Fruit fly (Drosophila melanogaster) whole organism, prepupa: ENCODE data around the gene Nnf1b.

Experiments used
- Blimp-1 ChIP-seq: fragments of 200-800 bp; sonication (Bioruptor generic); optimal IDR thresholded peaks from 3 replicates; lab custom pipeline; 2017; ENCODE audit warnings: missing biosample characterization, missing genetic modification characterization, mild to moderate bottlenecking, moderate library complexity, missing genetic modification reagents
- CG10669 ChIP-seq: fragments of 200-800 bp; sonication (Bioruptor generic); optimal IDR thresholded peaks from 3 replicates; lab custom pipeline; 2018; ENCODE audit warnings: missing biosample characterization, mild to moderate bottlenecking, missing genetic modification characterization, moderate library complexity
- CG11294 ChIP-seq: fragments of 200-800 bp; sonication (Bioruptor generic); IDR thresholded peaks from 2 replicates; pipeline ENCODE4 v1.3.6; 2022; ENCODE audit warnings: missing biosample characterization, missing genetic modification characterization
- CG11902 ChIP-seq: fragments of 200-800 bp; sonication (Bioruptor generic); optimal IDR thresholded peaks from 3 replicates; lab custom pipeline; 2016; ENCODE audit warnings: missing biosample characterization, missing genetic modification characterization
- CG15336 ChIP-seq: fragments of 200-800 bp; sonication (Bioruptor generic); IDR thresholded peaks from 2 replicates; pipeline ENCODE4 v1.3.6; 2022; ENCODE audit warnings: missing biosample characterization, missing genetic modification characterization
- CG16779 ChIP-seq: fragments of 200-800 bp; sonication (Bioruptor generic); optimal IDR thresholded peaks from 3 replicates; lab custom pipeline; 2017; ENCODE audit warnings: missing biosample characterization, mild to moderate bottlenecking, missing genetic modification characterization
- CG3032 ChIP-seq: fragments of 200-800 bp; optimal IDR thresholded peaks from 2 replicates; lab custom pipeline; 2019; ENCODE audit warnings: missing biosample characterization, mild to moderate bottlenecking, missing genetic modification characterization, moderate library complexity
- CG31627 ChIP-seq: fragments of 200-800 bp; sonication (Bioruptor generic); optimal IDR thresholded peaks from 3 replicates; lab custom pipeline; 2016; ENCODE audit warnings: missing biosample characterization, missing genetic modification characterization
- CG32006 ChIP-seq: fragments of 200-800 bp; sonication (Bioruptor generic); optimal IDR thresholded peaks from 3 replicates; lab custom pipeline; 2017; ENCODE audit warnings: missing biosample characterization, mild to moderate bottlenecking, missing genetic modification characterization
- CG34406 ChIP-seq: fragments of 200-800 bp; sonication (Bioruptor generic); optimal IDR thresholded peaks from 3 replicates; lab custom pipeline; 2016; ENCODE audit warnings: missing biosample characterization, missing genetic modification characterization
- CG3919 ChIP-seq: fragments of 200-800 bp; sonication (Bioruptor generic); optimal IDR thresholded peaks from 3 replicates; lab custom pipeline; 2016; ENCODE audit warnings: missing biosample characterization, missing genetic modification characterization
- CG4318 ChIP-seq: fragments of 200-800 bp; sonication (Bioruptor generic); optimal IDR thresholded peaks from 3 replicates; lab custom pipeline; 2017; ENCODE audit warnings: missing biosample characterization, mild to moderate bottlenecking, missing genetic modification characterization
- CG6163 ChIP-seq: fragments of 200-800 bp; sonication (Bioruptor generic); IDR thresholded peaks from 3 replicates; pipeline ENCODE4 v1.3.6; 2022; ENCODE audit warnings: missing biosample characterization, missing genetic modification characterization
- CG6276 ChIP-seq: fragments of 200-800 bp; sonication (Bioruptor generic); optimal IDR thresholded peaks from 2 replicates; lab custom pipeline; 2017; ENCODE audit warnings: missing biosample characterization, mild to moderate bottlenecking, missing genetic modification characterization
- CG6792 ChIP-seq: fragments of 200-800 bp; sonication (Bioruptor generic); optimal IDR thresholded peaks from 3 replicates; lab custom pipeline; 2016; ENCODE audit warnings: missing biosample characterization, missing genetic modification characterization
- CG6808 ChIP-seq: fragments of 200-800 bp; sonication (Bioruptor generic); optimal IDR thresholded peaks from 3 replicates; lab custom pipeline; 2017; ENCODE audit warnings: missing biosample characterization, missing genetic modification characterization, mild to moderate bottlenecking, moderate library complexity, missing genetic modification reagents
- CG6854 ChIP-seq: fragments of 200-800 bp; sonication (Bioruptor generic); optimal IDR thresholded peaks from 2 replicates; lab custom pipeline; 2017; ENCODE audit warnings: missing biosample characterization, mild to moderate bottlenecking, missing genetic modification characterization
- CG7368 ChIP-seq: fragments of 200-800 bp; sonication (Bioruptor generic); optimal IDR thresholded peaks from 3 replicates; lab custom pipeline; 2016; ENCODE audit warnings: missing biosample characterization, missing genetic modification characterization
- CG8119 ChIP-seq: fragments of 200-800 bp; sonication (Bioruptor generic); IDR thresholded peaks from 3 replicates; pipeline ENCODE4 v1.3.6; 2022; ENCODE audit warnings: missing biosample characterization, missing genetic modification characterization
- CG8319 ChIP-seq: fragments of 200-800 bp; sonication (Bioruptor generic); optimal IDR thresholded peaks from 3 replicates; lab custom pipeline; 2016; ENCODE audit warnings: missing biosample characterization, missing genetic modification characterization
- CG8632 ChIP-seq: fragments of 200-800 bp; sonication (Bioruptor generic); optimal IDR thresholded peaks from 3 replicates; lab custom pipeline; 2016; ENCODE audit warnings: missing biosample characterization, missing genetic modification characterization
- CG9139 ChIP-seq: fragments of 200-800 bp; sonication (Bioruptor generic); optimal IDR thresholded peaks from 3 replicates; lab custom pipeline; 2017; ENCODE audit warnings: missing biosample characterization, mild to moderate bottlenecking, missing genetic modification characterization
- Eip75B ChIP-seq: fragments of 200-800 bp; sonication (Bioruptor generic); optimal IDR thresholded peaks from 3 replicates; lab custom pipeline; 2016; ENCODE audit warnings: missing biosample characterization, missing genetic modification characterization
- Eip78C ChIP-seq: fragments of 200-800 bp; sonication (Bioruptor generic); peaks from one replicate; lab custom pipeline; 2016; ENCODE audit warnings: missing biosample characterization, missing genetic modification characterization
- Gug ChIP-seq: fragments of 200-800 bp; sonication (Bioruptor generic); IDR thresholded peaks from 2 replicates; pipeline ENCODE4 v1.3.6; 2022; ENCODE audit warnings: missing biosample characterization, missing genetic modification characterization
- Hr39 ChIP-seq: fragments of 200-800 bp; sonication (Bioruptor generic); optimal IDR thresholded peaks from 2 replicates; lab custom pipeline; 2016; ENCODE audit warnings: missing biosample characterization, missing genetic modification characterization
- Lpt ChIP-seq: fragments of 200-800 bp; sonication (Bioruptor generic); optimal IDR thresholded peaks from 3 replicates; lab custom pipeline; 2016; ENCODE audit warnings: missing biosample characterization, missing genetic modification characterization
- Met ChIP-seq: fragments of 200-800 bp; sonication (Bioruptor generic); optimal IDR thresholded peaks from 3 replicates; lab custom pipeline; 2016; ENCODE audit warnings: missing biosample characterization, missing genetic modification characterization
- OdsH ChIP-seq: fragments of 200-800 bp; sonication (Bioruptor generic); optimal IDR thresholded peaks from 3 replicates; lab custom pipeline; 2016; ENCODE audit warnings: missing biosample characterization, missing genetic modification characterization
- Smox ChIP-seq: fragments of 200-800 bp; sonication (Bioruptor generic); optimal IDR thresholded peaks from 3 replicates; lab custom pipeline; 2016; ENCODE audit warnings: missing biosample characterization, missing genetic modification characterization
- Sox102F ChIP-seq: fragments of 200-800 bp; sonication (Bioruptor generic); optimal IDR thresholded peaks from 2 replicates; lab custom pipeline; 2016; ENCODE audit warnings: missing biosample characterization, mild to moderate bottlenecking, missing genetic modification characterization
- Sox14 ChIP-seq: fragments of 200-800 bp; sonication (Bioruptor generic); optimal IDR thresholded peaks from 3 replicates; lab custom pipeline; 2016; ENCODE audit warnings: missing biosample characterization, missing genetic modification characterization
- Sox15 ChIP-seq: fragments of 200-800 bp; sonication (Bioruptor generic); optimal IDR thresholded peaks from 3 replicates; lab custom pipeline; 2016; ENCODE audit warnings: missing biosample characterization, missing genetic modification characterization
- acj6 ChIP-seq: fragments of 200-800 bp; sonication (Bioruptor generic); optimal IDR thresholded peaks from 3 replicates; lab custom pipeline; 2016; ENCODE audit warnings: missing biosample characterization, missing genetic modification characterization
- dac ChIP-seq: fragments of 200-800 bp; sonication (Bioruptor generic); optimal IDR thresholded peaks from 2 replicates; lab custom pipeline; 2017; ENCODE audit warnings: missing biosample characterization, mild to moderate bottlenecking, missing genetic modification characterization
- dsx ChIP-seq: fragments of 200-800 bp; optimal IDR thresholded peaks from 3 replicates; lab custom pipeline; 2019; ENCODE audit warnings: missing biosample characterization, mild to moderate bottlenecking, missing genetic modification characterization, moderate library complexity; ENCODE audit not compliant: poor library complexity, severe bottlenecking
- eg ChIP-seq: fragments of 200-800 bp; sonication (Bioruptor generic); IDR thresholded peaks from 3 replicates; pipeline ENCODE4 v1.3.6; 2022; ENCODE audit warnings: missing biosample characterization, missing genetic modification characterization
- fd59A ChIP-seq: fragments of 200-800 bp; sonication (Bioruptor generic); optimal IDR thresholded peaks from 2 replicates; lab custom pipeline; 2017; ENCODE audit warnings: missing biosample characterization, mild to moderate bottlenecking, missing genetic modification characterization, missing genetic modification reagents
- fd85E ChIP-seq: fragments of 200-800 bp; sonication (Bioruptor generic); optimal IDR thresholded peaks from 3 replicates; lab custom pipeline; 2016; ENCODE audit warnings: missing biosample characterization, missing genetic modification characterization
- fkh ChIP-seq: fragments of 200-800 bp; sonication (Bioruptor generic); optimal IDR thresholded peaks from 3 replicates; lab custom pipeline; 2017; ENCODE audit warnings: missing biosample characterization, mild to moderate bottlenecking, missing genetic modification characterization, moderate library complexity
- lz ChIP-seq: fragments of 200-800 bp; sonication (Bioruptor generic); optimal IDR thresholded peaks from 3 replicates; lab custom pipeline; 2016; ENCODE audit warnings: missing biosample characterization, missing genetic modification characterization
- net ChIP-seq: fragments of 200-800 bp; sonication (Bioruptor generic); optimal IDR thresholded peaks from 3 replicates; lab custom pipeline; 2016; ENCODE audit warnings: missing biosample characterization, missing genetic modification characterization
- pdm3 ChIP-seq: fragments of 200-800 bp; sonication (Bioruptor generic); optimal IDR thresholded peaks from 3 replicates; lab custom pipeline; 2016; ENCODE audit warnings: missing biosample characterization, missing genetic modification characterization
- salr ChIP-seq, 2 experiments: fragments of 200-800 bp; sonication (Bioruptor generic); optimal IDR thresholded peaks; 3 replicates each; lab custom pipeline; 2016 to 2018; ENCODE audit warnings: missing biosample characterization in 2 of 2, missing genetic modification characterization in 2 of 2, mild to moderate bottlenecking in 1 of 2
- ss ChIP-seq, 2 experiments: fragments of 200-800 bp; sonication (Bioruptor generic); optimal IDR thresholded peaks; 2 replicates in 1 of 2; 3 replicates in 1 of 2; lab custom pipeline; 2017 to 2018; ENCODE audit warnings: mild to moderate bottlenecking in 2 of 2, missing biosample characterization in 2 of 2, missing genetic modification characterization in 2 of 2, moderate library complexity in 1 of 2
- svp ChIP-seq: fragments of 200-800 bp; sonication (Bioruptor generic); peaks from one replicate; lab custom pipeline; 2016; ENCODE audit warnings: missing biosample characterization, missing genetic modification characterization
- vri ChIP-seq: fragments of 200-800 bp; sonication (Bioruptor generic); optimal IDR thresholded peaks from 3 replicates; lab custom pipeline; 2016; ENCODE audit warnings: missing biosample characterization, mild to moderate bottlenecking, missing genetic modification characterization

Nnf1b gene

DNA sequence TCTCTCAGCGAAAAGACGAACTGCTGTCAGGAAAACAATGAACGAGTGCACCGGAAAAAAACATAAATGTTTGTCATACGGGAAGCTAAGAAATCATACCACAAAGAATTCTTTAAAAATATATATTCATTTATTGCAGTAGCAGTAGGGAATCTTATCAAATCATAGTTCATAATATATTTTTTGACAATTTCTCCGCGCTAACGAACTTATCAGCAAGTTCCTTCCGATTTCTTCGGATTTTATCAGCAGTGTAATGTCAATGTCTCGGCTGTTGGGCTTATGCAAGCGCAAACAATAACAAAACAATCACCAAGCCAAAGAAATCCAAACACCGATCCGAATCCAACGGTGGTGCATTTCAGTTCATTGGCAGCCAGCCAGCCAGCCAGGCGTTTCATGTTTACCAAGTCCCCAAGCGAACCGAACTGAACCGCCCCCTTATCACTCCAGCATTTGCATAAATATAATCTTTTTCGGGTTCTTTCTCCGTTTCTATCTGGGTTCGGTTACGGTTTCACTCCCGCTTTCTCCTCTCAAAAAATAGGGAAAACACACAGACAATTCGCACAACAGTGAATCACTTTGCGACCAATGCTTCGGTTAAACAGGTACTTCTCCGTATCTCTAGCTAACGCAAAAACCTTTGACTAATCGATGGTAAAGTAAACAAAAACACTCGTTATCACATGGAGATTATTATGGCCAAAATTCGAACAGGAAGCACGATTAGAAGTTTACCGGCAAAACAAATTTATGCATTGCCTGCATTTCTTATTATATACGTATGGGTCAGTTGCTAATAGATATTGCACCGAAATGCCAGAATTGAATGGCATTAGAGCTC, 17.4 kb downstream of the Nnf1b start (continued):
- no peak for TF ChIP-seq Blimp-1 (GFP tag; lab: Kevin White, UChicago)
- no peak for TF ChIP-seq Hr39 (GFP tag; lab: Kevin White, UChicago)
- no peak for TF ChIP-seq CG8319 (GFP tag; lab: Kevin White, UChicago)
- TF ChIP-seq CG6854 (GFP tag; lab: Kevin White, UChicago) = no peak
- TF ChIP-seq vri = peak; percentile 93
- TF ChIP-seq OdsH (GFP tag; lab: Kevin White, UChicago) = no peak
- TF ChIP-seq CG8632 (GFP tag; lab: Kevin White, UChicago) = no peak
- peak; percentile 73 for TF ChIP-seq Eip78C (GFP tag; lab: Kevin White, UChicago)
- no peak for TF ChIP-seq CG32006 (GFP tag; lab: Kevin White, UChicago)
- peak; percentile 49 for TF ChIP-seq CG31627 (GFP tag; lab: Kevin White, UChicago)
- no peak for TF ChIP-seq CG11902 (GFP tag; lab: Kevin White, UChicago)
- peak; percentile 81 for TF ChIP-seq svp (GFP tag; lab: Kevin White, UChicago)
- TF ChIP-seq dsx (GFP tag; lab: Kevin White, UChicago) = no peak
- TF ChIP-seq CG6808 (GFP tag; lab: Kevin White, UChicago) = no peak

DNA sequence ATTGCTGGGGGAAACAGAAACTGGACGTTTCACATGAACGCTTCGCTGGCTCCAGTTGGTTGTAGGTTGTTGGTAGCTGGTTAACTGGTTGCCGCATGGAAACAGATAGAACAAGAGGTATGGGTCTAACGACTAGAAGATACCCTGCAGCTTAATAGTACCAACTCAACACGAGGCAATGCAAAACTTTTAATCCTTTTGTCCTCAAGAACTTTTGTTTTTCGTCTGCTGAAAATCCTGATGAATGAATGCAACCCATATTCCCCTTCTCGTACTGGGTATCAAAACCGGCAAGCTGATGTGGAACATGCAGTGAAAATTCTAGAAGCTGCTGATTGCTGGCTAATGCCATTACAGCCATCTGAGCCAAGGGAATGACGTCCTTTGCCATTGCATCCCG, 27.6 kb downstream of the Nnf1b start:
- TF ChIP-seq CG9139 = no peak
- TF ChIP-seq fkh = no peak
- TF ChIP-seq Sox102F (GFP tag; lab: Kevin White, UChicago) = no peak
- no peak for TF ChIP-seq CG10669 (GFP tag; lab: Kevin White, UChicago)
- no peak for TF ChIP-seq CG34406 (GFP tag; lab: Kevin White, UChicago)
- no peak for TF ChIP-seq CG8632 (GFP tag; lab: Kevin White, UChicago)
- TF ChIP-seq CG11294 (GFP tag; lab: Robert Waterston, UW) = peak; percentile 67
- TF ChIP-seq dac (GFP tag; lab: Kevin White, UChicago) = peak; percentile 90
- no peak for TF ChIP-seq fd85E (GFP tag; lab: Kevin White, UChicago)
- TF ChIP-seq Lpt (GFP tag; lab: Kevin White, UChicago) = peak; percentile 88
- TF ChIP-seq CG3032 (tag; lab: Kevin White, UChicago) = peak; percentile 14
- peak; percentile 33 for TF ChIP-seq dsx (GFP tag; lab: Kevin White, UChicago)
- no peak for TF ChIP-seq acj6 (GFP tag; lab: Kevin White, UChicago)
- peak; percentile 90 for TF ChIP-seq pdm3
- TF ChIP-seq Smox (GFP tag; lab: Kevin White, UChicago) = no peak
- peak; percentile 67 for TF ChIP-seq CG6276 (GFP tag; lab: Kevin White, UChicago)
- peak; percentile 54 for TF ChIP-seq CG7368 (GFP tag; lab: Kevin White, UChicago)
- no peak for TF ChIP-seq salr (GFP tag; optimal IDR thresholded peaks at IDR 0.05; lab: Kevin White, UChicago)
- TF ChIP-seq CG32006 (GFP tag; lab: Kevin White, UChicago) = peak; percentile 92
- peak; percentile 18 to 54 for TF ChIP-seq ss (GFP tag; optimal IDR thresholded peaks at IDR 0.05; lab: Kevin White, UChicago)
- TF ChIP-seq CG31627 (GFP tag; lab: Kevin White, UChicago) = peak; percentile 35
- TF ChIP-seq svp (GFP tag; lab: Kevin White, UChicago) = no peak
- no peak for TF ChIP-seq CG8319 (GFP tag; lab: Kevin White, UChicago)
- no peak for TF ChIP-seq Sox15 (GFP tag; lab: Kevin White, UChicago)
- peak; percentile 50 for TF ChIP-seq CG6792 (GFP tag; lab: Kevin White, UChicago)
- peak; percentile 79 for TF ChIP-seq fd59A (GFP tag; lab: Kevin White, UChicago)
- TF ChIP-seq CG4318 (GFP tag; lab: Kevin White, UChicago) = no peak
- peak; percentile 77 for TF ChIP-seq net (GFP tag; lab: Kevin White, UChicago)
- TF ChIP-seq eg (GFP tag; lab: Robert Waterston, UW) = peak; percentile 93
- peak; percentile 75 for TF ChIP-seq CG3919 (GFP tag; lab: Kevin White, UChicago)
- no peak for TF ChIP-seq OdsH (GFP tag; lab: Kevin White, UChicago)
- TF ChIP-seq CG16779 (tag; lab: Kevin White, UChicago) = peak; percentile 79
- TF ChIP-seq CG15336 = peak; percentile 90
- peak; percentile 88 for TF ChIP-seq Eip75B
- peak; percentile 72 for TF ChIP-seq Gug
- TF ChIP-seq lz (GFP tag; lab: Kevin White, UChicago) = peak; percentile 4
- peak; percentile 81 for TF ChIP-seq Eip78C (GFP tag; lab: Kevin White, UChicago)
- TF ChIP-seq Sox14 (GFP tag; lab: Kevin White, UChicago) = peak; percentile 88
- TF ChIP-seq CG8119 (GFP tag; lab: Robert Waterston, UW) = peak; percentile 92
- TF ChIP-seq Hr39 (GFP tag; lab: Kevin White, UChicago) = no peak
- TF ChIP-seq Met (GFP tag; lab: Kevin White, UChicago) = no peak
- TF ChIP-seq CG6163 = peak; percentile 83
